Worm (Caenorhabditis elegans): ENCODE measurements around the gene kcnl-1.

DNA sequence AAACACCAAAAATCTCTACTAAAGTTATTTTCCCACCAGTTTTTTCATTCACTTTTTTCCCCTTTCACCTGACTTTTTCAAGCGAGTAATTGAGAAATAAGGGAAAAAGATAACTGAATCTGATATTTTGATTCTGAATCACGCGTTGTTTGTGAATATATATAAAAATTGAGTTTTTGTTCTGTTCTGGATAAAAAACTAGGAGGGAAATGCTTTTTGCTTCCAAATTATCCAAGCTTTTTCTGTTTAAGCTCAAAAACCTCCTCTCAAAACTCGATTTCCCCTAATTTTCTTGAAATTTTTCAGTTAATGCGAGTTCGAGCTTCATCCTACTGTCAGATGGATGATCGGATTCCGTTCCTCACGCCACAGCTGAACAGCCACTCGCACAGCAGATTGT lies at the start of gene kcnl-1:
- TF ChIP-seq ztf-4 (tag; optimal IDR thresholded peaks at IDR 0.05): no peak
- TF ChIP-seq ztf-11 (tag; optimal IDR thresholded peaks at IDR 0.05): no peak
- TF ChIP-seq fos-1 (tag; optimal IDR thresholded peaks at IDR 0.05): no peak
- TF ChIP-seq F16B12.6 (tag; optimal IDR thresholded peaks at IDR 0.05): no peak
- no peak for TF ChIP-seq lin-35 (GFP tag; optimal IDR thresholded peaks at IDR 0.05)

All from whole organism, L1 larva.